Fruit fly (Drosophila melanogaster) whole organism: ENCODE data around the gene lwr.

Source experiments
- EcR ChIP-seq, 2 experiments: fragments of >200 bp; optimal IDR thresholded peaks; 2 replicates each; lab custom pipeline; 2017; ENCODE audit warnings: missing biosample characterization in 2 of 2, missing genetic modification characterization in 2 of 2, missing genetic modification reagents in 2 of 2
- pan ChIP-seq: fragments of >200 bp; optimal IDR thresholded peaks from 2 replicates; lab custom pipeline; 2017
- psq ChIP-seq: fragments of >200 bp; optimal IDR thresholded peaks from 2 replicates; lab custom pipeline; 2017

dm6 chr2L:497657-498473, 44.5 kb downstream of the lwr start:
- TF ChIP-seq EcR (GFP tag; optimal IDR thresholded peaks at IDR 0.05; lab: Kevin White, UChicago) (no peak), psq (lab: Kevin White, UChicago) (no peak), pan (lab: Kevin White, UChicago) (no peak)
